Worm (Caenorhabditis elegans) whole organism, L1 larva: ENCODE data around the gene pfd-4.

Source experiments
- C04F5.9 ChIP-seq: sonication (generic microtip); optimal IDR thresholded peaks from 2 replicates; lab custom pipeline; 2016; ENCODE audit warnings: missing genetic modification characterization, missing compliant biosample characterization
- C16A3.4 ChIP-seq: fragments of 150-350 bp; optimal IDR thresholded peaks from 2 replicates; lab custom pipeline; 2014; ENCODE audit warnings: missing biosample characterization, missing genetic modification characterization
- C34B4.2 ChIP-seq: sonication (generic microtip); optimal IDR thresholded peaks from 2 replicates; lab custom pipeline; 2017; ENCODE audit warnings: mild to moderate bottlenecking, missing genetic modification characterization, missing compliant biosample characterization
- aha-1 ChIP-seq: fragments of 150-350 bp; optimal IDR thresholded peaks from 2 replicates; lab custom pipeline; 2014; ENCODE audit warnings: missing biosample characterization, missing genetic modification characterization
- blmp-1 ChIP-seq: fragments of 150-350 bp; optimal IDR thresholded peaks from 2 replicates; lab custom pipeline; 2014; ENCODE audit warnings: missing biosample characterization, missing genetic modification characterization
- ceh-63 ChIP-seq: fragments of 200-800 bp; sonication (Bioruptor generic); optimal IDR thresholded peaks from 2 replicates; lab custom pipeline; 2018; ENCODE audit warnings: mild to moderate bottlenecking, missing genetic modification characterization, missing compliant biosample characterization
- ceh-8 ChIP-seq: fragments of 200-800 bp; sonication (Bioruptor generic); optimal IDR thresholded peaks from 2 replicates; lab custom pipeline; 2018; ENCODE audit warnings: mild to moderate bottlenecking, missing genetic modification characterization, moderate library complexity, missing compliant biosample characterization
- ceh-82 ChIP-seq, 3 experiments: fragments of 150-350 bp in 1 of 3; sonication (generic microtip) in 2 of 3; optimal IDR thresholded peaks; 2 replicates each; lab custom pipeline; 2014 to 2017; ENCODE audit warnings: missing biosample characterization in 3 of 3, missing genetic modification characterization in 3 of 3
- ceh-88 ChIP-seq: fragments of 200-800 bp; sonication (Bioruptor generic); IDR thresholded peaks from 2 replicates; pipeline ENCODE4 v1.3.6; 2022; ENCODE audit warnings: missing genetic modification characterization, missing compliant biosample characterization
- ces-1 ChIP-seq: fragments of 150-350 bp; optimal IDR thresholded peaks from 2 replicates; lab custom pipeline; 2014; ENCODE audit warnings: missing biosample characterization, missing genetic modification reagents, missing genetic modification characterization
- dpl-1 ChIP-seq, 3 experiments: fragments of 150-350 bp in 2 of 3; sonication (generic microtip) in 1 of 3; optimal IDR thresholded peaks; 2 replicates each; lab custom pipeline; 2014 to 2017; ENCODE audit warnings: missing biosample characterization in 3 of 3, missing genetic modification characterization in 3 of 3, missing genetic modification reagents in 3 of 3
- efl-1 ChIP-seq, 4 experiments: fragments of 150-350 bp; optimal IDR thresholded peaks in 3 of 4; peaks in 1 of 4; 1 replicate in 1 of 4; 2 replicates in 3 of 4; lab custom pipeline; 2014; ENCODE audit warnings: missing biosample characterization in 2 of 4, missing genetic modification characterization in 2 of 4, missing genetic modification reagents in 2 of 4
- egl-13 ChIP-seq: sonication (generic microtip); optimal IDR thresholded peaks from 2 replicates; lab custom pipeline; 2016; ENCODE audit warnings: missing genotype, missing genetic modification reagents, missing genetic modification characterization, missing compliant biosample characterization
- elt-3 ChIP-seq, 6 experiments: fragments of 150-350 bp in 1 of 6; sonication (generic microtip); optimal IDR thresholded peaks; 2 replicates each; lab custom pipeline; 2017 to 2018; ENCODE audit warnings: missing biosample characterization in 6 of 6, missing genetic modification characterization in 6 of 6, inconsistent platforms in 1 of 6
- fos-1 ChIP-seq: fragments of 150-350 bp; optimal IDR thresholded peaks from 2 replicates; lab custom pipeline; 2014; ENCODE audit warnings: missing biosample characterization, missing genetic modification characterization
- hpl-2 ChIP-seq: fragments of 150-350 bp; optimal IDR thresholded peaks from 2 replicates; lab custom pipeline; 2014; ENCODE audit warnings: missing biosample characterization, missing genetic modification reagents, missing genetic modification characterization
- isw-1 ChIP-seq: fragments of 200-800 bp; sonication (Bioruptor generic); IDR thresholded peaks from 2 replicates; pipeline ENCODE4 v1.3.6; 2022; ENCODE audit warnings: missing genetic modification characterization, missing compliant biosample characterization
- lin-14 ChIP-seq: fragments of 200-800 bp; sonication (Bioruptor generic); optimal IDR thresholded peaks from 2 replicates; lab custom pipeline; 2018; ENCODE audit warnings: mild to moderate bottlenecking, missing genetic modification characterization, moderate library complexity, missing compliant biosample characterization
- lin-15B ChIP-seq: fragments of 150-350 bp; sonication (generic microtip); optimal IDR thresholded peaks from 3 replicates; lab custom pipeline; 2014; ENCODE audit warnings: missing biosample characterization, missing genetic modification characterization
- lin-35 ChIP-seq, 2 experiments: fragments of 150-350 bp; optimal IDR thresholded peaks; 2 replicates each; lab custom pipeline; 2014; ENCODE audit warnings: missing biosample characterization in 2 of 2, missing genetic modification characterization in 2 of 2, missing genetic modification reagents in 2 of 2
- lsy-2 ChIP-seq, 2 experiments: fragments of 150-350 bp; optimal IDR thresholded peaks; 2 replicates each; lab custom pipeline; 2014; ENCODE audit warnings: missing biosample characterization in 2 of 2, missing genetic modification characterization in 2 of 2
- mab-9 ChIP-seq: fragments of 200-800 bp; sonication (Bioruptor generic); IDR thresholded peaks from 2 replicates; pipeline ENCODE4 v1.3.6; 2022; ENCODE audit warnings: missing genetic modification reagents, missing genetic modification characterization, missing compliant biosample characterization
- mef-2 ChIP-seq: fragments of 150-350 bp; optimal IDR thresholded peaks from 2 replicates; lab custom pipeline; 2014; ENCODE audit warnings: missing biosample characterization, missing genetic modification characterization
- nhr-19 ChIP-seq: fragments of 200-800 bp; sonication (Bioruptor generic); conservative IDR thresholded peaks from 2 replicates; pipeline ENCODE4 v1.3.6; 2022; ENCODE audit warnings: missing genetic modification characterization, missing compliant biosample characterization
- nhr-47 ChIP-seq: sonication (generic microtip); optimal IDR thresholded peaks from 2 replicates; lab custom pipeline; 2016; ENCODE audit warnings: mild to moderate bottlenecking, missing genetic modification characterization, moderate library complexity, missing compliant biosample characterization
- nhr-84 ChIP-seq: sonication (generic microtip); optimal IDR thresholded peaks from 2 replicates; lab custom pipeline; 2017; ENCODE audit warnings: missing biosample characterization, missing genetic modification characterization
- nhr-85 ChIP-seq: sonication (generic microtip); peaks from one replicate; lab custom pipeline; 2016; ENCODE audit warnings: missing genetic modification characterization, inconsistent platforms, missing compliant biosample characterization
- pax-3 ChIP-seq: fragments of 200-800 bp; sonication (Bioruptor generic); optimal IDR thresholded peaks from 2 replicates; lab custom pipeline; 2018; ENCODE audit warnings: mild to moderate bottlenecking, missing genetic modification characterization, moderate library complexity, missing compliant biosample characterization
- pqm-1 ChIP-seq: sonication (generic microtip); optimal IDR thresholded peaks from 3 replicates; lab custom pipeline; 2017; ENCODE audit warnings: missing biosample characterization, missing genetic modification characterization
- skn-1 ChIP-seq: fragments of 150-350 bp; optimal IDR thresholded peaks from 2 replicates; lab custom pipeline; 2014; ENCODE audit warnings: missing biosample characterization, missing genetic modification characterization
- sox-4 ChIP-seq: sonication (generic microtip); optimal IDR thresholded peaks from 2 replicates; lab custom pipeline; 2016; ENCODE audit warnings: missing genetic modification characterization, missing compliant biosample characterization
- sup-37 ChIP-seq: fragments of 200-800 bp; sonication (Bioruptor generic); optimal IDR thresholded peaks from 2 replicates; lab custom pipeline; 2018; ENCODE audit warnings: mild to moderate bottlenecking, missing genetic modification characterization, missing compliant biosample characterization
- unc-130 ChIP-seq: fragments of 150-350 bp; optimal IDR thresholded peaks from 2 replicates; lab custom pipeline; 2017; ENCODE audit warnings: missing biosample characterization, missing genetic modification characterization, inconsistent platforms
- unc-62 ChIP-seq: fragments of 150-350 bp; optimal IDR thresholded peaks from 2 replicates; lab custom pipeline; 2014; ENCODE audit warnings: missing biosample characterization, missing genetic modification reagents, missing genetic modification characterization
- vab-15 ChIP-seq: sonication (generic microtip); optimal IDR thresholded peaks from 2 replicates; lab custom pipeline; 2017; ENCODE audit warnings: missing genotype, mild to moderate bottlenecking, missing genetic modification characterization, missing compliant biosample characterization
- zip-4 ChIP-seq: fragments of 200-800 bp; sonication (Bioruptor generic); optimal IDR thresholded peaks from 2 replicates; lab custom pipeline; 2018; ENCODE audit warnings: mild to moderate bottlenecking, missing genetic modification characterization, moderate library complexity, missing compliant biosample characterization
- ztf-11 ChIP-seq, 2 experiments: sonication (generic microtip); optimal IDR thresholded peaks; 2 replicates each; lab custom pipeline; 2016 to 2017; ENCODE audit warnings: missing genetic modification characterization in 2 of 2, missing biosample characterization in 1 of 2, missing compliant biosample characterization in 1 of 2

pfd-4 gene

ce11 chrIV:11315688-11316087 is 681 bp downstream of the pfd-4 start:
- TF ChIP-seq nhr-85 (tag; lab: Kevin White, UChicago) (peak; percentile 80), efl-1 (optimal IDR thresholded peaks at IDR 0.05; lab: Kevin White, UChicago) (no peak), efl-1 (GFP tag; optimal IDR thresholded peaks at IDR 0.05 in 1 of 2; lab: Kevin White, UChicago) (peak in 1 of 2 experiments; percentile 90), egl-13 (tag; lab: Kevin White, UChicago) (no peak), ceh-63 (no peak), nhr-47 (tag; lab: Kevin White, UChicago) (no peak), ztf-11 (tag; optimal IDR thresholded peaks at IDR 0.05; lab: Kevin White, UChicago) (peak in 1 of 2 experiments; percentile 26)

ce11 chrIV:11316106-11316505 is 1.1 kb downstream of the pfd-4 start:
- TF ChIP-seq skn-1 (tag; lab: Kevin White, UChicago): peak; percentile 78
- no peak for TF ChIP-seq fos-1
- peak; percentile 51 for TF ChIP-seq lin-14
- TF ChIP-seq lin-15B (tag; lab: Kevin White, UChicago): no peak
- peak; percentile 31 for TF ChIP-seq nhr-85 (tag; lab: Kevin White, UChicago)

ce11 chrIV:11316640-11317039 is 1.6 kb downstream of the pfd-4 start:
- TF ChIP-seq nhr-85 (tag; lab: Kevin White, UChicago): peak; percentile 53
- TF ChIP-seq skn-1 (tag; lab: Kevin White, UChicago): peak; percentile 31
- TF ChIP-seq unc-130 (tag; lab: Kevin White, UChicago): no peak
- TF ChIP-seq, all 84 proteins: peak for 2

- TF ChIP-seq C16A3.4 (no peak), mef-2 (no peak), ceh-8 (GFP tag; lab: Kevin White, UChicago) (no peak), sox-4 (tag; lab: Kevin White, UChicago) (no peak), C34B4.2 (tag; lab: Kevin White, UChicago) (no peak), ces-1 (no peak), pqm-1 (tag; lab: Kevin White, UChicago) (no peak), blmp-1 (tag; lab: Kevin White, UChicago) (no peak), pax-3 (tag; lab: Kevin White, UChicago) (no peak), lin-35 (GFP tag; optimal IDR thresholded peaks at IDR 0.05; lab: Kevin White, UChicago) (no peak), isw-1 (no peak), C04F5.9 (no peak), dpl-1 (GFP tag; optimal IDR thresholded peaks at IDR 0.05; lab: Kevin White, UChicago) (no peak), fos-1 (no peak), aha-1 (tag; lab: Kevin White, UChicago) (no peak), sup-37 (GFP tag; lab: Kevin White, UChicago) (no peak), nhr-84 (tag; lab: Kevin White, UChicago) (no peak)
Measured at ce11 chrIV:11317119-11317518, 2.1 kb downstream of the pfd-4 start, which contains the start of gene gspd-1. gspd-1 (plus strand) TSS chrIV:11317419.

ce11 chrIV:11319884-11320362 is 4.9 kb downstream of the pfd-4 start, which contains the start of gene B0035.18:
B0035.18 (plus strand) TSS chrIV:11320312.
- TF ChIP-seq ceh-82 (tag; optimal IDR thresholded peaks at IDR 0.05; lab: Kevin White, UChicago): no peak
- peak in 1 of 2 experiments; percentile 40 for TF ChIP-seq lsy-2 (tag; optimal IDR thresholded peaks at IDR 0.05; lab: Kevin White, UChicago)

- TF ChIP-seq vab-15 (no peak), unc-62 (GFP tag; lab: Kevin White, UChicago) (no peak), C16A3.4 (no peak), ztf-11 (tag; optimal IDR thresholded peaks at IDR 0.05; lab: Kevin White, UChicago) (no peak), mab-9 (GFP tag; lab: Robert Waterston, UW) (no peak), zip-4 (no peak), ceh-88 (no peak), hpl-2 (GFP tag; lab: Kevin White, UChicago) (no peak), elt-3 (tag; optimal IDR thresholded peaks at IDR 0.05; lab: Kevin White, UChicago) (no peak), nhr-19 (GFP tag; lab: Robert Waterston, UW) (no peak)
Measured at ce11 chrIV:11320500-11320899, 5.5 kb downstream of the pfd-4 start, which contains the start of gene edg-1. edg-1 (plus strand) TSS chrIV:11320800.
